Fruit fly (Drosophila melanogaster) S2 (cell line): Measurements from ENCODE around the gene Vsx1.

Source experiments
- CG8478 ChIP-seq: fragments of >200 bp; optimal IDR thresholded peaks from 2 replicates; lab custom pipeline; 2018
- CTCF ChIP-seq, 2 experiments: fragments of >200 bp; optimal IDR thresholded peaks; 2 replicates each; lab custom pipeline; 2018

The Vsx1 gene

DNA sequence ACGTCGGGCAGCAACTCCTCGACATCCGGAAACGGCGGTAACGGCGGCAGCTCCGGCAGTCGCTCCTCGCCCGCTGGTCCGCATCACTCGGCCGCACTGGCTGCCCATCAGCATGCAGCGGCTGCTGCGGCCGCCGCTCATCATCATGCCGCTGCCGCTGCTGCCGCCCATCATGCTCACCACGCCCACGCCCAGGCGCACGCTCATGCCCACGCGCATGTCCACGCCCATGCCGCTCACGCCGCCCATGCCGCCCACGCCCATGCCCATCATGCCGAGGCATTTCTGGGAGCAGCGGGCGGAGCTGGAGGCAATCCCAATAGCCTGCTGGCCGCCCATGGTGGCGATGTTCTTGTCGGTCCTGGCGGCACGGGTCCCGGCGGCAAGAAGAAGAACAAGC, 12.3 kb downstream of the Vsx1 start:
- TF ChIP-seq CG8478 (lab: Kevin White, UChicago) (no peak), CTCF (optimal IDR thresholded peaks at IDR 0.05; lab: Kevin White, UChicago) (no peak)

dm6 chrX:5607647-5608046, 13.6 kb downstream of the Vsx1 start:
- TF ChIP-seq CG8478 (lab: Kevin White, UChicago) (no peak), CTCF (optimal IDR thresholded peaks at IDR 0.05; lab: Kevin White, UChicago) (peak; percentile 71 to 77)

dm6 chrX:5608472-5608871, 14.4 kb downstream of the Vsx1 start:
- TF ChIP-seq CG8478 (lab: Kevin White, UChicago) (no peak), CTCF (optimal IDR thresholded peaks at IDR 0.05; lab: Kevin White, UChicago) (no peak)

dm6 chrX:5612977-5613376, 18.9 kb downstream of the Vsx1 start:
- TF ChIP-seq CTCF (optimal IDR thresholded peaks at IDR 0.05; lab: Kevin White, UChicago) (peak; percentile 90 to 95), CG8478 (lab: Kevin White, UChicago) (no peak)

dm6 chrX:5614367-5614766, 20.3 kb downstream of the Vsx1 start, which contains the start of gene CG34435:
Gene CG34435 (minus strand): TSS chrX:5614467.
- TF ChIP-seq CTCF (optimal IDR thresholded peaks at IDR 0.05; lab: Kevin White, UChicago) (no peak), CG8478 (lab: Kevin White, UChicago) (no peak)

DNA sequence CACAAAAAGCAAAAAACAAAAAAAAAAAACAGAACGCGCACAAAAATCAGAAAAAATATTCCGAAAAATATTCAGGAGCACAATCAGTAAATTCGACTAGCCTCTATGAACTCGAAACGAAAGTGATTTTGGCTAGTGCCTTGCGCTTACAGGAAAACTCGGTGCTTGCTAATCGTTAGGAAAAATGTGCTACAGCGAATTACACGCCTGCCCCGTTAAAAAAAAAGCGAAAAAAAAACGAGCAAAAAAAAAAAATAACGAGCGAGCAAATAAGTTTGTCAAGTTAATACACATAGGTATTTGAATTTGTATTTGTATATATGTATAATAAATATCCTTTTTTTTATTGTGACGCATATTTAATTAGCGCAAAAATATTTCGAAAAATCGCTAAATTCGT, 22.2 kb downstream of the Vsx1 start, which contains the start of gene CG34434:
CG34434 (minus strand) TSS at position 101 of the 400 bp plus-strand sequence.
- TF ChIP-seq CG8478 (lab: Kevin White, UChicago) (no peak), CTCF (optimal IDR thresholded peaks at IDR 0.05; lab: Kevin White, UChicago) (no peak)

DNA sequence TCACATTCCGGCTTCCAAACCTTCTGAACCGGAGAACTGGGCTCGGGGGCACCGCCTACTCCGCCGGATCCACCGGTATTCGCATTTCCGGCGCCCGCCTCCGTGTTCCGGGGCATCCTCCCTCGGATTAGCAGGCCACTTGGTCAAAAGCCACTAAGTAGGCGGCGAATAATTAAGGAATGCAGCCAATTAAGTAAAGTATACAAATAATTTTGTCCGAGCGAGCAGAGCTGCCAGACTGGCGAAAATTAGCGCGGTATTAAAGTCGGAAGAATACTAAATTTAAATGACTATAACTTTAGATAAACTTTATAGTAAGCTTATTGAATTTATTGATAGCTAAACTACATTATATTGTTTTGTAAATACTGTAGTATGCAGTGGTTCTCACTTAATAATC, 24.5 kb downstream of the Vsx1 start, which contains the start of gene RhoGAP5A:
RhoGAP5A (minus strand) TSS at position 245 of the 400 bp plus-strand sequence.
- TF ChIP-seq CTCF (optimal IDR thresholded peaks at IDR 0.05; lab: Kevin White, UChicago) (no peak), CG8478 (lab: Kevin White, UChicago) (no peak)

dm6 chrX:5621893-5622803, 28.1 kb downstream of the Vsx1 start, which contains the start of the genes Mlc-c and Pop1:
Gene Mlc-c (minus strand): TSS chrX:5622539.
Gene Pop1 (plus strand): TSS chrX:5622648.
- TF ChIP-seq CTCF (optimal IDR thresholded peaks at IDR 0.05; lab: Kevin White, UChicago) (peak; percentile 44 to 62), CG8478 (lab: Kevin White, UChicago) (no peak)

- no peak for TF ChIP-seq CG8478 (lab: Kevin White, UChicago)
- TF ChIP-seq CTCF (optimal IDR thresholded peaks at IDR 0.05; lab: Kevin White, UChicago): no peak
Observed at dm6 chrX:5634714-5635113, 40.7 kb downstream of the Vsx1 start.

- TF ChIP-seq CG8478 (lab: Kevin White, UChicago) (no peak), CTCF (optimal IDR thresholded peaks at IDR 0.05; lab: Kevin White, UChicago) (no peak)
Observed at dm6 chrX:5636529-5637099, 42.6 kb downstream of the Vsx1 start.

DNA sequence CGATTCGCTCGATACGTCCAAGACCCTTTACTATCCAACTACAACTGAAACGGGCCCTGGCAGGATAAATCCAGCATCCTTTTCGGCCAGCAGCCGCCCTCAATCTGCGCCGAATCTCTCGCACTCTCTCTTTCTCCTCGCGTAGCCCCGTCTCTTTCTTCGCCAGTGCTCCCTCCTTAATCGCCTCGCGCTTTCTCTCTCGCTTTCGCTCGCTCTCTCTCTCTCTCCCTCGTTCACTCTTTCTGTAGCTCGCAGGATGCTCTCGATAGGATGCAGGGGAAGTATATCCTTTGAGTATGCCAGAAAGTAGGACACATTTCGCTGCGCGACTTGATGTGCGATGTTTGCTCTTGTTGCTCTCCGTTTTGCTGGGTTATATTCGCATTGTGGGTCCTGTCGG, 43.5 kb downstream of the Vsx1 start:
- no peak for TF ChIP-seq CG8478 (lab: Kevin White, UChicago)
- TF ChIP-seq CTCF (optimal IDR thresholded peaks at IDR 0.05; lab: Kevin White, UChicago): no peak

dm6 chrX:5638588-5638987, 44.5 kb downstream of the Vsx1 start:
- TF ChIP-seq CG8478 (lab: Kevin White, UChicago) (no peak), CTCF (optimal IDR thresholded peaks at IDR 0.05; lab: Kevin White, UChicago) (no peak)

DNA sequence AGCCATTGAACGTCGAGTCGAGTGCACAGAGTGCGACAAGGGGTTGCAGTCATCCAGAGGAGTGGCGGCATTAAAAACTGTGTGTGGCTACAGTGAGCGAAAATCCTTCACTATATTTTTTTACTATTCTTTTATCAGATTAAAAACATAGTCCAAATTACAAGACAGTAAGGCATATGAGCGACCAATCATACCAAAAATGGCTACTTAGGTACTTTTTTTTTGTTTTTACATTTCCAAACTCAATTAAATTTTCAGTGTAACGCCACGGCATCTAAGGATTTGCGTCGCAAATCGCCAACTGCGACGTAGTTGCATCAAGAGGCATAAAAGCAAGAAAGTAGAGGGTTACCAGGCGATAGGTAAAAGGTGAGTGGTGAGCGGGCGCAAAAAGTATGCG, 45.0 kb downstream of the Vsx1 start:
- TF ChIP-seq CTCF (optimal IDR thresholded peaks at IDR 0.05; lab: Kevin White, UChicago) (no peak), CG8478 (lab: Kevin White, UChicago) (no peak)

DNA sequence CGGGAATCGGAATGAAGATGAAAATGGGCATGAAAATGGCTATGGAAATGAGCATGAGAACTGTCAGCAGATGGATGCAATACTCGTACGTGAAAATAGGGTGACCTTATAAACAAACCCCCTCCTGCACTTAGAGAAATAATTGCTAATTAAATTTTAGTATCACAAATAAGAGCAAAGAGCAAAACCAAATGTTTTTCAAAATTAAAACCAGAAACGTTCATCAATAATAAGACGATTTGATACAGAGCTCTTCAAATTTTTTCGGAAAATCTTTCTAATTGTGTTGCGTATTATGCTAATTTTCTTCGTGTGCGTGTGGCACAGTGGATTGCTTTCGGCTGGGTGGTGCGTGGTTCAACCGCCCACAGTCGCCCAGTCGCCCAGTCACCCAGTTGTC, 52.2 kb downstream of the Vsx1 start:
- TF ChIP-seq CTCF (optimal IDR thresholded peaks at IDR 0.05; lab: Kevin White, UChicago) (no peak), CG8478 (lab: Kevin White, UChicago) (no peak)

dm6 chrX:5648437-5648959, 54.4 kb downstream of the Vsx1 start, which contains the start of gene OtopLa:
Gene OtopLa (minus strand): TSS chrX:5648487.
- TF ChIP-seq CG8478 (lab: Kevin White, UChicago): no peak
- TF ChIP-seq CTCF (optimal IDR thresholded peaks at IDR 0.05; lab: Kevin White, UChicago): no peak
